Fruit fly (Drosophila melanogaster) whole organism, embryonic: Measurements from ENCODE around the gene CG32459.

Experiments used
- Adf1 ChIP-seq: fragments of 200-800 bp; sonication (Bioruptor generic); IDR thresholded peaks from 2 replicates; pipeline ENCODE4 v1.3.6; 2022; ENCODE audit warnings: missing biosample characterization, missing genetic modification characterization
- Atf6 ChIP-seq: fragments of 200-800 bp; sonication (Bioruptor generic); IDR thresholded peaks from 2 replicates; pipeline ENCODE4 v1.3.6; 2022; ENCODE audit warnings: missing biosample characterization, missing genetic modification characterization
- Awh ChIP-seq: fragments of 200-800 bp; sonication (Bioruptor generic); IDR thresholded peaks from 2 replicates; pipeline ENCODE4, ENCODE4 v1.3.6; 2022; ENCODE audit warnings: missing biosample characterization, missing genetic modification characterization
- BtbVII ChIP-seq: fragments of 200-800 bp; sonication (Bioruptor generic); optimal IDR thresholded peaks from 3 replicates; lab custom pipeline; 2017; ENCODE audit warnings: missing biosample characterization, mild to moderate bottlenecking, missing genetic modification characterization
- CG10543 ChIP-seq: fragments of 200-800 bp; sonication (Bioruptor generic); optimal IDR thresholded peaks from 3 replicates; lab custom pipeline; 2017; ENCODE audit warnings: missing biosample characterization, mild to moderate bottlenecking, missing genetic modification characterization, moderate library complexity
- CG11695 ChIP-seq: fragments of 200-800 bp; sonication (Bioruptor generic); IDR thresholded peaks from 3 replicates; pipeline ENCODE4 v1.3.6; 2022; ENCODE audit warnings: missing biosample characterization, missing genetic modification characterization
- CG11723 ChIP-seq: fragments of 200-800 bp; sonication (Bioruptor generic); optimal IDR thresholded peaks from 2 replicates; lab custom pipeline; 2017; ENCODE audit warnings: missing biosample characterization, mild to moderate bottlenecking, missing genetic modification characterization
- CG12155 ChIP-seq: fragments of 200-800 bp; sonication (Bioruptor generic); optimal IDR thresholded peaks from 3 replicates; lab custom pipeline; 2016; ENCODE audit warnings: missing biosample characterization, missing genetic modification characterization
- CG12769 ChIP-seq: fragments of 200-800 bp; sonication (Bioruptor generic); optimal IDR thresholded peaks from 2 replicates; lab custom pipeline; 2019; ENCODE audit warnings: missing biosample characterization, mild to moderate bottlenecking, missing genetic modification characterization, moderate library complexity
- CG13287 ChIP-seq: fragments of 200-800 bp; sonication (Bioruptor generic); IDR thresholded peaks from 2 replicates; pipeline ENCODE4 v1.3.6; 2022; ENCODE audit warnings: missing biosample characterization, missing genetic modification characterization; ENCODE audit not compliant: partially characterized antibody
- CG1529 ChIP-seq: fragments of 200-800 bp; sonication (Bioruptor generic); optimal IDR thresholded peaks from 3 replicates; lab custom pipeline; 2018; ENCODE audit warnings: missing biosample characterization, missing genetic modification characterization
- CG30403 ChIP-seq: fragments of 200-800 bp; sonication (Bioruptor generic); optimal IDR thresholded peaks from 3 replicates; lab custom pipeline; 2016; ENCODE audit warnings: missing biosample characterization, missing genetic modification characterization
- CG31224 ChIP-seq: fragments of 200-800 bp; sonication (Bioruptor generic); IDR thresholded peaks from 2 replicates; pipeline ENCODE4 v1.3.6; 2022; ENCODE audit warnings: missing biosample characterization, missing genetic modification characterization
- CG32532 ChIP-seq: fragments of 200-800 bp; sonication (Bioruptor generic); IDR thresholded peaks from 2 replicates; pipeline ENCODE4 v1.3.6; 2022; ENCODE audit warnings: missing biosample characterization, missing genetic modification characterization
- CG34376 ChIP-seq: fragments of 200-800 bp; sonication (Bioruptor generic); optimal IDR thresholded peaks from 2 replicates; lab custom pipeline; 2018; ENCODE audit warnings: missing biosample characterization, mild to moderate bottlenecking, missing genetic modification characterization
- CG3726 ChIP-seq: fragments of 200-800 bp; sonication (Bioruptor generic); IDR thresholded peaks from 3 replicates; pipeline ENCODE4, ENCODE4 v1.3.6; 2022; ENCODE audit warnings: missing biosample characterization, missing genetic modification characterization
- CG5180 ChIP-seq: fragments of 200-800 bp; sonication (Bioruptor generic); optimal IDR thresholded peaks from 3 replicates; lab custom pipeline; 2017; ENCODE audit warnings: missing biosample characterization, missing genetic modification characterization, mild to moderate bottlenecking, moderate library complexity, missing genetic modification reagents
- CG6175 ChIP-seq: fragments of 200-800 bp; sonication (Bioruptor generic); IDR thresholded peaks from 3 replicates; pipeline ENCODE4 v1.3.6; 2022; ENCODE audit warnings: missing biosample characterization, missing genetic modification characterization
- CG7556 ChIP-seq: fragments of 200-800 bp; sonication (Bioruptor generic); optimal IDR thresholded peaks from 2 replicates; lab custom pipeline; 2017; ENCODE audit warnings: missing biosample characterization, mild to moderate bottlenecking, missing genetic modification characterization
- CG7839 ChIP-seq: fragments of 200-800 bp; sonication (Bioruptor generic); optimal IDR thresholded peaks from 3 replicates; lab custom pipeline; 2018; ENCODE audit warnings: missing biosample characterization, mild to moderate bottlenecking, missing genetic modification characterization, moderate library complexity
- CG8944 ChIP-seq: fragments of 200-800 bp; sonication (Bioruptor generic); optimal IDR thresholded peaks from 3 replicates; lab custom pipeline; 2016; ENCODE audit warnings: missing biosample characterization, missing genetic modification characterization
- Dll ChIP-seq: fragments of 200-800 bp; sonication (Bioruptor generic); IDR thresholded peaks from 4 replicates; pipeline ENCODE4 v1.3.6; 2022; ENCODE audit warnings: missing biosample characterization, missing genetic modification characterization; ENCODE audit not compliant: partially characterized antibody
- E2f2 ChIP-seq: fragments of 200-800 bp; sonication (Bioruptor generic); IDR thresholded peaks from 2 replicates; pipeline ENCODE4 v1.3.6; 2022; ENCODE audit warnings: missing biosample characterization, missing genetic modification characterization
- ERR ChIP-seq: fragments of 200-800 bp; sonication (Bioruptor generic); optimal IDR thresholded peaks from 2 replicates; lab custom pipeline; 2016; ENCODE audit warnings: missing biosample characterization, missing genetic modification characterization
- HLH4C ChIP-seq: fragments of 200-800 bp; sonication (Bioruptor generic); IDR thresholded peaks from 3 replicates; pipeline ENCODE4 v1.3.6; 2022; ENCODE audit warnings: missing biosample characterization, missing genetic modification characterization; ENCODE audit not compliant: partially characterized antibody
- Hand ChIP-seq: fragments of 200-800 bp; sonication (Bioruptor generic); optimal IDR thresholded peaks from 2 replicates; lab custom pipeline; 2017; ENCODE audit warnings: mild to moderate bottlenecking, missing biosample characterization, missing genetic modification reagents, missing genetic modification characterization
- Jarid2 ChIP-seq: fragments of 200-800 bp; sonication (Bioruptor generic); optimal IDR thresholded peaks from 3 replicates; lab custom pipeline; 2017; ENCODE audit warnings: mild to moderate bottlenecking, missing biosample characterization, missing genetic modification reagents, missing genetic modification characterization
- NFAT ChIP-seq: fragments of 200-800 bp; sonication (Bioruptor generic); IDR thresholded peaks from 2 replicates; pipeline ENCODE4 v1.3.6; 2022; ENCODE audit warnings: missing biosample characterization, missing genetic modification characterization
- PHDP ChIP-seq: fragments of 200-800 bp; sonication (Bioruptor generic); optimal IDR thresholded peaks from 3 replicates; lab custom pipeline; 2018; ENCODE audit warnings: missing biosample characterization, mild to moderate bottlenecking, missing genetic modification characterization, moderate library complexity
- amos ChIP-seq: fragments of 200-800 bp; sonication (Bioruptor generic); IDR thresholded peaks from 2 replicates; pipeline ENCODE4 v1.3.6; 2022; ENCODE audit warnings: missing biosample characterization, missing genetic modification characterization; ENCODE audit not compliant: partially characterized antibody
- ap ChIP-seq: fragments of 200-800 bp; sonication (Bioruptor generic); IDR thresholded peaks from 2 replicates; pipeline ENCODE4 v1.3.6; 2022; ENCODE audit warnings: missing biosample characterization, missing genetic modification characterization
- br ChIP-seq: fragments of >200 bp; optimal IDR thresholded peaks from 2 replicates; lab custom pipeline; 2017
- crol ChIP-seq: fragments of 200-800 bp; sonication (Bioruptor generic); IDR thresholded peaks from 2 replicates; pipeline ENCODE4 v1.3.6; 2022; ENCODE audit warnings: missing biosample characterization, missing genetic modification characterization
- dysf ChIP-seq: fragments of 200-800 bp; sonication (Bioruptor generic); IDR thresholded peaks from 3 replicates; pipeline ENCODE4 v1.3.6; 2022; ENCODE audit warnings: missing biosample characterization, missing genetic modification characterization
- eve ChIP-seq, 2 experiments: fragments of >200 bp; optimal IDR thresholded peaks; 2 replicates each; lab custom pipeline; 2017; ENCODE audit warnings: missing biosample characterization in 2 of 2, missing genetic modification characterization in 2 of 2
- exex ChIP-seq: fragments of 200-800 bp; sonication (Bioruptor generic); optimal IDR thresholded peaks from 4 replicates; lab custom pipeline; 2018; ENCODE audit warnings: missing biosample characterization, mild to moderate bottlenecking, missing genetic modification characterization, moderate library complexity
- eyg ChIP-seq: fragments of 200-800 bp; sonication (Bioruptor generic); optimal IDR thresholded peaks from 3 replicates; lab custom pipeline; 2016; ENCODE audit warnings: missing biosample characterization, missing genetic modification characterization
- ftz-f1 ChIP-seq: fragments of 200-800 bp; sonication (Bioruptor generic); optimal IDR thresholded peaks from 2 replicates; lab custom pipeline; 2016; ENCODE audit warnings: missing biosample characterization, missing genetic modification characterization
- gro ChIP-seq: fragments of 200-800 bp; sonication (Bioruptor generic); optimal IDR thresholded peaks from 2 replicates; lab custom pipeline; 2016; ENCODE audit warnings: missing biosample characterization, missing genetic modification characterization
- hbn ChIP-seq: fragments of 200-800 bp; sonication (Bioruptor generic); IDR thresholded peaks from 2 replicates; pipeline ENCODE4 v1.3.6; 2022; ENCODE audit warnings: missing biosample characterization, missing genetic modification characterization; ENCODE audit not compliant: partially characterized antibody
- lab ChIP-seq: fragments of 200-800 bp; sonication (Bioruptor generic); optimal IDR thresholded peaks from 3 replicates; lab custom pipeline; 2017; ENCODE audit warnings: missing biosample characterization, missing genetic modification characterization, mild to moderate bottlenecking, moderate library complexity, missing genetic modification reagents
- maf-S ChIP-seq: fragments of 200-800 bp; sonication (Bioruptor generic); optimal IDR thresholded peaks from 2 replicates; lab custom pipeline; 2016; ENCODE audit warnings: missing biosample characterization, missing genetic modification characterization
- nau ChIP-seq: fragments of 200-800 bp; sonication (Bioruptor generic); optimal IDR thresholded peaks from 3 replicates; lab custom pipeline; 2017; ENCODE audit warnings: missing biosample characterization, mild to moderate bottlenecking, missing genetic modification characterization, missing genetic modification reagents
- prd ChIP-seq, 3 experiments: fragments of >200 bp in 2 of 3; fragments of 200-800 bp in 1 of 3; sonication (Bioruptor generic) in 1 of 3; optimal IDR thresholded peaks in 2 of 3; IDR thresholded peaks in 1 of 3; 2 replicates in 2 of 3; 3 replicates in 1 of 3; pipeline versions ENCODE4 v1.3.6 to Lab custom; 2017 to 2022; ENCODE audit warnings: missing biosample characterization in 1 of 3, missing genetic modification characterization in 1 of 3
- sna ChIP-seq: fragments of 200-800 bp; sonication (Bioruptor generic); IDR thresholded peaks from 2 replicates; pipeline ENCODE4 v1.3.6; 2022; ENCODE audit warnings: missing biosample characterization, missing genetic modification characterization; ENCODE audit not compliant: partially characterized antibody
- tna ChIP-seq: fragments of 200-800 bp; sonication (Bioruptor generic); IDR thresholded peaks from 2 replicates; pipeline ENCODE4 v1.3.6; 2022; ENCODE audit warnings: missing biosample characterization, missing genetic modification characterization; ENCODE audit not compliant: partially characterized antibody
- vvl ChIP-seq: fragments of 200-800 bp; sonication (Bioruptor generic); IDR thresholded peaks from 2 replicates; pipeline ENCODE4 v1.3.6; 2022; ENCODE audit warnings: missing biosample characterization, missing genetic modification characterization
- zfh2 ChIP-seq: fragments of 200-800 bp; sonication (Bioruptor generic); optimal IDR thresholded peaks from 2 replicates; lab custom pipeline; 2016; ENCODE audit warnings: missing biosample characterization, missing genetic modification characterization

CG32459 gene

dm6 chr3L:22835144-22835964 lies 20.5 kb downstream of the CG32459 start, which contains the start of gene jim (continued):
- 0 out of 2 replicates have a peak, but pooled peaks have one; percentile 18 for TF ChIP-seq hbn (GFP tag; lab: Robert Waterston, UW)
- TF ChIP-seq ftz-f1 (GFP tag; lab: Kevin White, UChicago) = peak; percentile 18
- TF ChIP-seq br (lab: Kevin White, UChicago) = no peak
- TF ChIP-seq CG32532 (GFP tag; lab: Robert Waterston, UW) = peak; percentile 54; the same call in 1 of the 2 replicates
- peak; percentile 93 for TF ChIP-seq CG12769 (tag; lab: Kevin White, UChicago)
- TF ChIP-seq CG30403 = no peak
- no peak for TF ChIP-seq ap (GFP tag; lab: Robert Waterston, UW)
- no peak for TF ChIP-seq CG3726
- 0 out of 3 replicates have a peak, but pooled peaks have one; percentile 8 for TF ChIP-seq CG11695 (GFP tag; lab: Robert Waterston, UW)
- TF ChIP-seq PHDP (tag; lab: Kevin White, UChicago) = peak; percentile 28
- no peak for TF ChIP-seq CG7839
- TF ChIP-seq eyg = no peak
- TF ChIP-seq prd (optimal IDR thresholded peaks at IDR 0.05; lab: Kevin White, UChicago) = no peak
- TF ChIP-seq prd (GFP tag; IDR thresholded peaks at IDR 0.05; lab: Robert Waterston, UW) = no peak
- TF ChIP-seq eve (GFP tag; optimal IDR thresholded peaks at IDR 0.05; lab: Kevin White, UChicago) = no peak
- peak; percentile 65 for TF ChIP-seq Hand (GFP tag; lab: Kevin White, UChicago)
- TF ChIP-seq CG1529 = no peak
- no peak for TF ChIP-seq maf-S (GFP tag; lab: Kevin White, UChicago)
- peak; percentile 71 for TF ChIP-seq vvl
- peak; percentile 29; the same call in 1 of the 3 replicates for TF ChIP-seq dysf (GFP tag; lab: Robert Waterston, UW)
- peak; percentile 97 for TF ChIP-seq crol
- peak; percentile 13 for TF ChIP-seq CG34376 (GFP tag; lab: Kevin White, UChicago)
- no peak for TF ChIP-seq Awh (GFP tag; lab: Robert Waterston, UW)
- peak; percentile 79; the same call in 2 of the 3 replicates for TF ChIP-seq CG6175 (GFP tag; lab: Robert Waterston, UW)
- no peak for TF ChIP-seq CG31224 (GFP tag; lab: Robert Waterston, UW)
- no peak for TF ChIP-seq CG5180 (GFP tag; lab: Kevin White, UChicago)
- TF ChIP-seq exex (tag; lab: Kevin White, UChicago) = no peak
- peak; percentile 65 for TF ChIP-seq CG13287 (GFP tag; lab: Robert Waterston, UW)
- peak; percentile 27; the same call in 1 of the 2 replicates for TF ChIP-seq amos (GFP tag; lab: Robert Waterston, UW)
- TF ChIP-seq Atf6 (GFP tag; lab: Robert Waterston, UW) = peak; percentile 32; the same call in 1 of the 2 replicates
- TF ChIP-seq BtbVII (GFP tag; lab: Kevin White, UChicago) = peak; percentile 25
- TF ChIP-seq HLH4C (GFP tag; lab: Robert Waterston, UW) = 0 out of 3 replicates have a peak, but pooled peaks have one; percentile 49
- TF ChIP-seq CG8944 (GFP tag; lab: Kevin White, UChicago) = no peak
- TF ChIP-seq ERR (GFP tag; lab: Kevin White, UChicago) = peak; percentile 0
- peak; percentile 14 for TF ChIP-seq CG11723 (GFP tag; lab: Kevin White, UChicago)
- no peak for TF ChIP-seq gro (GFP tag; lab: Kevin White, UChicago)
- TF ChIP-seq NFAT (GFP tag; lab: Robert Waterston, UW) = peak; percentile 45; the same call in 1 of the 2 replicates
- peak; percentile 11 for TF ChIP-seq zfh2 (GFP tag; lab: Kevin White, UChicago)
- peak; percentile 65 for TF ChIP-seq sna (GFP tag; lab: Robert Waterston, UW)
- peak; percentile 25 for TF ChIP-seq Jarid2
- TF ChIP-seq CG7556 (GFP tag; lab: Kevin White, UChicago) = no peak
- TF ChIP-seq CG12155 (GFP tag; lab: Kevin White, UChicago) = peak; percentile 91
- peak; percentile 25 for TF ChIP-seq nau (GFP tag; lab: Kevin White, UChicago)
- TF ChIP-seq tna (GFP tag; lab: Robert Waterston, UW) = no peak
- TF ChIP-seq Adf1 (GFP tag; lab: Robert Waterston, UW) = peak; percentile 98
- peak; percentile 58 for TF ChIP-seq lab (GFP tag; lab: Kevin White, UChicago)
- peak; percentile 53; the same call in 2 of the 4 replicates for TF ChIP-seq Dll (GFP tag; lab: Robert Waterston, UW)
- peak; percentile 79 for TF ChIP-seq CG10543 (GFP tag; lab: Kevin White, UChicago)
- no peak for TF ChIP-seq E2f2 (GFP tag; lab: Robert Waterston, UW)
